Worm (Caenorhabditis elegans) whole organism, late embryonic: ENCODE data around the gene C46C11.4.

Experiments
- ceh-30 ChIP-seq: fragments of 150-350 bp; optimal IDR thresholded peaks from 2 replicates; lab custom pipeline; 2014; ENCODE audit warnings: missing biosample characterization, missing genetic modification characterization
- ceh-6 ChIP-seq: fragments of 200-800 bp; sonication (Bioruptor generic); optimal IDR thresholded peaks from 2 replicates; lab custom pipeline; 2018; ENCODE audit warnings: mild to moderate bottlenecking, missing genetic modification characterization, missing compliant biosample characterization
- fax-1 ChIP-seq: sonication (generic microtip); optimal IDR thresholded peaks from 2 replicates; lab custom pipeline; 2016; ENCODE audit warnings: missing genotype, missing genetic modification characterization, missing compliant biosample characterization
- fkh-10 ChIP-seq: fragments of 150-350 bp; optimal IDR thresholded peaks from 2 replicates; lab custom pipeline; 2014; ENCODE audit warnings: missing biosample characterization, missing genetic modification reagents, missing genetic modification characterization
- nhr-232 ChIP-seq: sonication (generic microtip); optimal IDR thresholded peaks from 2 replicates; lab custom pipeline; 2016; ENCODE audit warnings: missing genetic modification characterization, missing compliant biosample characterization
- pha-4 ChIP-seq: fragments of 150-350 bp; optimal IDR thresholded peaks from 2 replicates; lab custom pipeline; 2018; ENCODE audit warnings: missing biosample characterization, missing genetic modification reagents, missing genetic modification characterization
- pqm-1 ChIP-seq: sonication (generic microtip); optimal IDR thresholded peaks from 2 replicates; lab custom pipeline; 2016; ENCODE audit warnings: missing genetic modification characterization, missing compliant biosample characterization
- ref-2 ChIP-seq: sonication (generic microtip); optimal IDR thresholded peaks from 2 replicates; lab custom pipeline; 2016; ENCODE audit warnings: missing genetic modification characterization, missing compliant biosample characterization
- sdc-2 ChIP-seq: sonication (generic microtip); optimal IDR thresholded peaks from 2 replicates; lab custom pipeline; 2016; ENCODE audit warnings: missing genotype, missing genetic modification characterization, missing compliant biosample characterization
- zip-5 ChIP-seq: sonication (generic microtip); optimal IDR thresholded peaks from 2 replicates; lab custom pipeline; 2016; ENCODE audit warnings: missing genetic modification characterization, missing compliant biosample characterization

- TF ChIP-seq ceh-6 (GFP tag; lab: Kevin White, UChicago) = no peak
- TF ChIP-seq zip-5 (tag; lab: Kevin White, UChicago) = no peak
- TF ChIP-seq ceh-30 (tag; lab: Kevin White, UChicago) = no peak
- TF ChIP-seq pha-4 (tag; lab: Kevin White, UChicago) = no peak
- no peak for TF ChIP-seq nhr-232 (tag; lab: Kevin White, UChicago)
- no peak for TF ChIP-seq sdc-2 (tag; lab: Kevin White, UChicago)
- TF ChIP-seq fkh-10 = no peak
- no peak for TF ChIP-seq pqm-1 (tag; lab: Kevin White, UChicago)
- no peak for TF ChIP-seq ref-2 (tag; lab: Kevin White, UChicago)
- TF ChIP-seq fax-1 (tag; lab: Kevin White, UChicago) = no peak
Measured at ce11 chrX:4628817-4629575, 18.0 kb downstream of the C46C11.4 start.
